Fruit fly (Drosophila melanogaster) whole organism, embryonic: ENCODE results near the gene bb8.

Experiments used
- Awh ChIP-seq: fragments of 200-800 bp; sonication (Bioruptor generic); IDR thresholded peaks from 2 replicates; pipeline ENCODE4, ENCODE4 v1.3.6; 2022; ENCODE audit warnings: missing biosample characterization, missing genetic modification characterization
- B-H1 ChIP-seq: fragments of 200-800 bp; sonication (Bioruptor generic); IDR thresholded peaks from 3 replicates; pipeline ENCODE4 v1.3.6; 2022; ENCODE audit warnings: missing biosample characterization, missing genetic modification characterization
- CG11093 ChIP-seq: fragments of 200-800 bp; sonication (Bioruptor generic); IDR thresholded peaks from 3 replicates; pipeline ENCODE4 v1.3.6; 2022; ENCODE audit warnings: missing biosample characterization, missing genetic modification characterization
- CG12071 ChIP-seq: fragments of 200-800 bp; sonication (Bioruptor generic); optimal IDR thresholded peaks from 3 replicates; lab custom pipeline; 2018; ENCODE audit warnings: missing biosample characterization, mild to moderate bottlenecking, missing genetic modification characterization
- CG12219 ChIP-seq: fragments of 200-800 bp; sonication (Bioruptor generic); optimal IDR thresholded peaks from 3 replicates; lab custom pipeline; 2018; ENCODE audit warnings: missing biosample characterization, mild to moderate bottlenecking, missing genetic modification characterization
- CG12769 ChIP-seq: fragments of 200-800 bp; sonication (Bioruptor generic); optimal IDR thresholded peaks from 2 replicates; lab custom pipeline; 2019; ENCODE audit warnings: missing biosample characterization, mild to moderate bottlenecking, missing genetic modification characterization, moderate library complexity
- CG13424 ChIP-seq: fragments of 200-800 bp; sonication (Bioruptor generic); optimal IDR thresholded peaks from 2 replicates; lab custom pipeline; 2019; ENCODE audit warnings: missing biosample characterization, mild to moderate bottlenecking, missing genetic modification characterization, moderate library complexity
- CG15269 ChIP-seq: fragments of 200-800 bp; sonication (Bioruptor generic); optimal IDR thresholded peaks from 2 replicates; lab custom pipeline; 2018; ENCODE audit warnings: missing biosample characterization, mild to moderate bottlenecking, missing genetic modification characterization, moderate library complexity
- CG15479 ChIP-seq: fragments of 200-800 bp; sonication (Bioruptor generic); optimal IDR thresholded peaks from 3 replicates; lab custom pipeline; 2019; ENCODE audit warnings: missing biosample characterization, mild to moderate bottlenecking, missing genetic modification characterization, moderate library complexity
- CG15514 ChIP-seq: fragments of 200-800 bp; sonication (Bioruptor generic); optimal IDR thresholded peaks from 3 replicates; lab custom pipeline; 2017; ENCODE audit warnings: missing biosample characterization, missing genetic modification characterization, mild to moderate bottlenecking, moderate library complexity, missing genetic modification reagents
- CG16779 ChIP-seq: fragments of 200-800 bp; sonication (Bioruptor generic); IDR thresholded peaks from 2 replicates; pipeline ENCODE4 v1.3.6; 2022; ENCODE audit warnings: missing biosample characterization, missing genetic modification characterization
- CG16813 ChIP-seq: fragments of 200-800 bp; sonication (Bioruptor generic); IDR thresholded peaks from 3 replicates; pipeline ENCODE4 v1.3.6; 2022; ENCODE audit warnings: missing biosample characterization, missing genetic modification characterization; ENCODE audit not compliant: partially characterized antibody
- CG2116 ChIP-seq: fragments of 200-800 bp; sonication (Bioruptor generic); optimal IDR thresholded peaks from 3 replicates; lab custom pipeline; 2018; ENCODE audit warnings: missing biosample characterization, mild to moderate bottlenecking, missing genetic modification characterization
- CG3407 ChIP-seq: fragments of 200-800 bp; sonication (Bioruptor generic); optimal IDR thresholded peaks from 2 replicates; lab custom pipeline; 2018; ENCODE audit warnings: missing biosample characterization, mild to moderate bottlenecking, missing genetic modification characterization
- CG34224 ChIP-seq: fragments of 200-800 bp; sonication (Bioruptor generic); IDR thresholded peaks from 3 replicates; pipeline ENCODE4 v1.3.6; 2022; ENCODE audit warnings: missing biosample characterization, missing genetic modification characterization; ENCODE audit not compliant: partially characterized antibody
- CG5953 ChIP-seq: fragments of 200-800 bp; sonication (Bioruptor generic); IDR thresholded peaks from 2 replicates; pipeline ENCODE4 v1.3.6; 2022; ENCODE audit warnings: missing biosample characterization, missing genetic modification characterization
- CG6254 ChIP-seq: fragments of 200-800 bp; sonication (Bioruptor generic); optimal IDR thresholded peaks from 3 replicates; lab custom pipeline; 2017; ENCODE audit warnings: mild to moderate bottlenecking, missing biosample characterization, missing genetic modification reagents, missing genetic modification characterization
- CG6765 ChIP-seq: fragments of 200-800 bp; sonication (Bioruptor generic); optimal IDR thresholded peaks from 3 replicates; lab custom pipeline; 2017; ENCODE audit warnings: missing biosample characterization, mild to moderate bottlenecking, missing genetic modification characterization
- CG6813 ChIP-seq: fragments of 200-800 bp; sonication (Bioruptor generic); optimal IDR thresholded peaks from 2 replicates; lab custom pipeline; 2017; ENCODE audit warnings: missing biosample characterization, missing genetic modification characterization, mild to moderate bottlenecking, moderate library complexity, missing genetic modification reagents
- CG9817 ChIP-seq: fragments of 200-800 bp; sonication (Bioruptor generic); optimal IDR thresholded peaks from 2 replicates; lab custom pipeline; 2018; ENCODE audit warnings: missing biosample characterization, mild to moderate bottlenecking, missing genetic modification characterization, moderate library complexity
- Elba2 ChIP-seq: fragments of 200-800 bp; sonication (Bioruptor generic); optimal IDR thresholded peaks from 3 replicates; lab custom pipeline; 2016; ENCODE audit warnings: missing biosample characterization, missing genetic modification characterization
- Fer1 ChIP-seq: fragments of 200-800 bp; sonication (Bioruptor generic); optimal IDR thresholded peaks from 2 replicates; lab custom pipeline; 2017; ENCODE audit warnings: missing biosample characterization, mild to moderate bottlenecking, missing genetic modification characterization
- HLH3B ChIP-seq: fragments of 200-800 bp; sonication (Bioruptor generic); IDR thresholded peaks from 2 replicates; pipeline ENCODE4 v1.3.6; 2022; ENCODE audit warnings: missing biosample characterization, missing genetic modification characterization
- Hey ChIP-seq: fragments of 200-800 bp; sonication (Bioruptor generic); optimal IDR thresholded peaks from 3 replicates; lab custom pipeline; 2018; ENCODE audit warnings: missing biosample characterization, mild to moderate bottlenecking, missing genetic modification characterization
- NK7.1 ChIP-seq: fragments of 200-800 bp; sonication (Bioruptor generic); optimal IDR thresholded peaks from 3 replicates; lab custom pipeline; 2016; ENCODE audit warnings: missing biosample characterization, missing genetic modification characterization
- Nf-YB ChIP-seq: fragments of 200-800 bp; sonication (Bioruptor generic); optimal IDR thresholded peaks from 3 replicates; lab custom pipeline; 2019; ENCODE audit warnings: missing biosample characterization, mild to moderate bottlenecking, missing genetic modification characterization, moderate library complexity
- NfI ChIP-seq: fragments of 200-800 bp; sonication (Bioruptor generic); optimal IDR thresholded peaks from 3 replicates; lab custom pipeline; 2018; ENCODE audit warnings: missing biosample characterization, mild to moderate bottlenecking, missing genetic modification characterization, moderate library complexity
- Pdp1 ChIP-seq, 2 experiments: fragments of 200-800 bp; sonication (Bioruptor generic); optimal IDR thresholded peaks; 3 replicates each; lab custom pipeline; 2016; ENCODE audit warnings: missing biosample characterization in 2 of 2, missing genetic modification characterization in 2 of 2, mild to moderate bottlenecking in 1 of 2, moderate library complexity in 1 of 2
- Rfx ChIP-seq: fragments of 200-800 bp; sonication (Bioruptor generic); IDR thresholded peaks from 2 replicates; pipeline ENCODE4 v1.3.6; 2022; ENCODE audit warnings: missing biosample characterization, missing genetic modification characterization
- Six4 ChIP-seq: fragments of 200-800 bp; sonication (Bioruptor generic); optimal IDR thresholded peaks from 2 replicates; lab custom pipeline; 2016; ENCODE audit warnings: missing biosample characterization, missing genetic modification characterization
- Sry-β ChIP-seq: fragments of 200-800 bp; sonication (Bioruptor generic); optimal IDR thresholded peaks from 2 replicates; lab custom pipeline; 2018; ENCODE audit warnings: missing biosample characterization, mild to moderate bottlenecking, missing genetic modification characterization, moderate library complexity
- Sry-δ ChIP-seq: fragments of 200-800 bp; sonication (Bioruptor generic); optimal IDR thresholded peaks from 2 replicates; lab custom pipeline; 2016; ENCODE audit warnings: missing biosample characterization, missing genetic modification characterization
- YL-1 ChIP-seq: fragments of 200-800 bp; sonication (Bioruptor generic); optimal IDR thresholded peaks from 3 replicates; lab custom pipeline; 2017; ENCODE audit warnings: missing biosample characterization, mild to moderate bottlenecking, missing genetic modification characterization
- caup ChIP-seq: fragments of 200-800 bp; sonication (Bioruptor generic); optimal IDR thresholded peaks from 3 replicates; lab custom pipeline; 2017; ENCODE audit warnings: missing biosample characterization, mild to moderate bottlenecking, missing genetic modification characterization, moderate library complexity; ENCODE audit not compliant: severe bottlenecking
- dmrt11E ChIP-seq: fragments of 200-800 bp; sonication (Bioruptor generic); optimal IDR thresholded peaks from 3 replicates; lab custom pipeline; 2018; ENCODE audit warnings: missing biosample characterization, mild to moderate bottlenecking, missing genetic modification characterization, moderate library complexity
- gcm2 ChIP-seq: fragments of 200-800 bp; sonication (Bioruptor generic); optimal IDR thresholded peaks from 2 replicates; lab custom pipeline; 2016; ENCODE audit warnings: missing biosample characterization, missing genetic modification characterization
- gem ChIP-seq: fragments of 200-800 bp; sonication (Bioruptor generic); optimal IDR thresholded peaks from 2 replicates; lab custom pipeline; 2019; ENCODE audit warnings: missing biosample characterization, mild to moderate bottlenecking, missing genetic modification characterization, moderate library complexity
- luna ChIP-seq: fragments of 200-800 bp; sonication (Bioruptor generic); optimal IDR thresholded peaks from 2 replicates; lab custom pipeline; 2016; ENCODE audit warnings: missing biosample characterization, missing genetic modification characterization
- nerfin-2 ChIP-seq: fragments of 200-800 bp; sonication (Bioruptor generic); IDR thresholded peaks from 2 replicates; pipeline ENCODE4 v1.3.6; 2022; ENCODE audit warnings: missing biosample characterization, missing genetic modification characterization; ENCODE audit not compliant: partially characterized antibody
- pan ChIP-seq, 4 experiments: fragments of >200 bp in 3 of 4; fragments of 200-800 bp in 1 of 4; sonication (Bioruptor generic) in 1 of 4; optimal IDR thresholded peaks in 3 of 4; IDR thresholded peaks in 1 of 4; 2 replicates each; pipeline versions ENCODE4 v1.3.6 to Lab custom; 2017 to 2022; ENCODE audit warnings: missing biosample characterization in 2 of 4, missing genetic modification characterization in 2 of 4, mixed read lengths in 1 of 4
- peb ChIP-seq: fragments of 200-800 bp; sonication (Bioruptor generic); IDR thresholded peaks from 2 replicates; pipeline ENCODE4 v1.3.6; 2022; ENCODE audit warnings: missing biosample characterization, missing genetic modification characterization
- pho ChIP-seq: fragments of 200-800 bp; sonication (Bioruptor generic); optimal IDR thresholded peaks from 2 replicates; lab custom pipeline; 2016; ENCODE audit warnings: missing biosample characterization, missing genetic modification characterization
- ranshi ChIP-seq: fragments of 200-800 bp; sonication (Bioruptor generic); IDR thresholded peaks from 2 replicates; pipeline ENCODE4 v1.3.6; 2022; ENCODE audit warnings: missing biosample characterization, missing genetic modification characterization
- trem ChIP-seq: fragments of 200-800 bp; optimal IDR thresholded peaks from 3 replicates; lab custom pipeline; 2019; ENCODE audit warnings: missing biosample characterization, mild to moderate bottlenecking, missing genetic modification characterization, moderate library complexity
- unpg ChIP-seq: fragments of 200-800 bp; sonication (Bioruptor generic); optimal IDR thresholded peaks from 3 replicates; lab custom pipeline; 2018; ENCODE audit warnings: missing biosample characterization, mild to moderate bottlenecking, missing genetic modification characterization, moderate library complexity
- wdn ChIP-seq: fragments of 200-800 bp; sonication (Bioruptor generic); IDR thresholded peaks from 2 replicates; pipeline ENCODE4 v1.3.6; 2022; ENCODE audit warnings: missing biosample characterization, missing genetic modification characterization
- wek ChIP-seq: fragments of 200-800 bp; sonication (Bioruptor generic); optimal IDR thresholded peaks from 3 replicates; lab custom pipeline; 2018; ENCODE audit warnings: missing biosample characterization, mild to moderate bottlenecking, missing genetic modification characterization, moderate library complexity

bb8 gene

dm6 chr3R:23239934-23240632, 49.9 kb downstream of the bb8 start (continued):
- TF ChIP-seq CG16779 (GFP tag; lab: Robert Waterston, UW): peak; percentile 37; the same call in 1 of the 2 replicates
- TF ChIP-seq NfI: peak; percentile 22
- TF ChIP-seq CG15514 (GFP tag; lab: Kevin White, UChicago): peak; percentile 59
- TF ChIP-seq CG5953 (GFP tag; lab: Robert Waterston, UW): no peak
- TF ChIP-seq luna (GFP tag; lab: Kevin White, UChicago): no peak
- peak; percentile 11 for TF ChIP-seq Nf-YB
- peak; percentile 83 for TF ChIP-seq gem
- TF ChIP-seq trem: peak; percentile 29
- TF ChIP-seq pan (optimal IDR thresholded peaks at IDR 0.05; lab: Kevin White, UChicago): no peak
- peak in 1 of 2 experiments; percentile 86 for TF ChIP-seq pan (GFP tag; optimal IDR thresholded peaks at IDR 0.05 in 1 of 2, IDR thresholded peaks at IDR 0.05 in 1 of 2)
- peak; percentile 65 for TF ChIP-seq CG6813
- peak; percentile 42; the same call in 1 of the 2 replicates for TF ChIP-seq Awh (GFP tag; lab: Robert Waterston, UW)
- TF ChIP-seq CG15269 (tag; lab: Kevin White, UChicago): peak; percentile 62
- TF ChIP-seq CG15479 (GFP tag; lab: Kevin White, UChicago): no peak
- no peak for TF ChIP-seq CG2116 (GFP tag; lab: Kevin White, UChicago)
- TF ChIP-seq caup: peak; percentile 73
- peak; percentile 32 for TF ChIP-seq CG3407 (GFP tag; lab: Kevin White, UChicago)
- peak; percentile 45; the same call in 1 of the 2 replicates for TF ChIP-seq peb (GFP tag; lab: Robert Waterston, UW)
- no peak for TF ChIP-seq YL-1 (GFP tag; lab: Kevin White, UChicago)
- TF ChIP-seq HLH3B: peak; percentile 79
- no peak for TF ChIP-seq Sry-β (GFP tag; lab: Kevin White, UChicago)
- TF ChIP-seq CG11093 (GFP tag; lab: Robert Waterston, UW): peak; percentile 56; the same call in 1 of the 3 replicates
- no peak for TF ChIP-seq CG16813 (GFP tag; lab: Robert Waterston, UW)
- peak; percentile 33 for TF ChIP-seq CG6765 (GFP tag; lab: Kevin White, UChicago)
- TF ChIP-seq CG6254 (GFP tag; lab: Kevin White, UChicago): peak; percentile 13
- TF ChIP-seq wdn (GFP tag; lab: Robert Waterston, UW): peak; percentile 64
- TF ChIP-seq B-H1: peak; percentile 40; the same call in 1 of the 3 replicates
- TF ChIP-seq gcm2 (GFP tag; lab: Kevin White, UChicago): no peak
- no peak for TF ChIP-seq CG34224
- peak; percentile 19 for TF ChIP-seq CG12219 (GFP tag; lab: Kevin White, UChicago)
- TF ChIP-seq Sry-δ (GFP tag; lab: Kevin White, UChicago): peak; percentile 11
- peak; percentile 31; the same call in 1 of the 2 replicates for TF ChIP-seq ranshi
- TF ChIP-seq pho: peak; percentile 52
- peak; percentile 48 for TF ChIP-seq CG9817 (tag; lab: Kevin White, UChicago)
- peak; percentile 58 for TF ChIP-seq CG13424 (tag; lab: Kevin White, UChicago)
- peak; percentile 71 for TF ChIP-seq unpg
- no peak for TF ChIP-seq Hey (tag; lab: Kevin White, UChicago)
- peak; percentile 28 for TF ChIP-seq Six4 (GFP tag; lab: Kevin White, UChicago)
- TF ChIP-seq Pdp1 (GFP tag; optimal IDR thresholded peaks at IDR 0.05; lab: Kevin White, UChicago): peak in 1 of 2 experiments; percentile 65
- TF ChIP-seq Elba2 (GFP tag; lab: Kevin White, UChicago): no peak
- no peak for TF ChIP-seq CG12769 (tag; lab: Kevin White, UChicago)
- no peak for TF ChIP-seq NK7.1 (GFP tag; lab: Kevin White, UChicago)
- TF ChIP-seq Fer1 (GFP tag; lab: Kevin White, UChicago): peak; percentile 88
- no peak for TF ChIP-seq nerfin-2 (GFP tag; lab: Robert Waterston, UW)
- TF ChIP-seq Rfx (GFP tag; lab: Robert Waterston, UW): peak; percentile 71
- TF ChIP-seq CG12071: peak; percentile 47
- TF ChIP-seq dmrt11E: no peak
- no peak for TF ChIP-seq wek (GFP tag; lab: Kevin White, UChicago)
